Worm (Caenorhabditis elegans) whole organism, late embryonic: ENCODE data around the gene F54H12.7.

ENCODE experiments used
- K02D7.2 ChIP-seq: sonication (generic microtip); optimal IDR thresholded peaks from 2 replicates; lab custom pipeline; 2017; ENCODE audit warnings: mild to moderate bottlenecking, missing genetic modification characterization, missing compliant biosample characterization
- K09A11.1 ChIP-seq: sonication (generic microtip); optimal IDR thresholded peaks from 2 replicates; lab custom pipeline; 2017; ENCODE audit warnings: antibody characterized with exemption, mild to moderate bottlenecking, missing genetic modification characterization, missing compliant biosample characterization; ENCODE audit not compliant: insufficient read depth
- ama-1 ChIP-seq: fragments of 150-350 bp; optimal IDR thresholded peaks from 2 replicates; lab custom pipeline; 2014
- fkh-6 ChIP-seq: sonication (generic microtip); optimal IDR thresholded peaks from 2 replicates; lab custom pipeline; 2016; ENCODE audit warnings: missing genetic modification characterization, missing compliant biosample characterization
- hlh-30 ChIP-seq: sonication (generic microtip); optimal IDR thresholded peaks from 2 replicates; lab custom pipeline; 2017; ENCODE audit warnings: antibody characterized with exemption, missing genetic modification characterization, missing compliant biosample characterization; ENCODE audit not compliant: insufficient read depth
- pag-3 ChIP-seq: sonication (generic microtip); optimal IDR thresholded peaks from 2 replicates; lab custom pipeline; 2016; ENCODE audit warnings: missing compliant biosample characterization, missing genetic modification characterization, borderline replicate concordance
- pha-4 ChIP-seq: fragments of 150-350 bp; optimal IDR thresholded peaks from 2 replicates; lab custom pipeline; 2018; ENCODE audit warnings: missing biosample characterization, missing genetic modification reagents, missing genetic modification characterization
- pqm-1 ChIP-seq: sonication (generic microtip); optimal IDR thresholded peaks from 2 replicates; lab custom pipeline; 2016; ENCODE audit warnings: missing genetic modification characterization, missing compliant biosample characterization
- tbx-2 ChIP-seq: sonication (generic microtip); optimal IDR thresholded peaks from 2 replicates; lab custom pipeline; 2016; ENCODE audit warnings: missing genetic modification characterization, missing compliant biosample characterization

DNA sequence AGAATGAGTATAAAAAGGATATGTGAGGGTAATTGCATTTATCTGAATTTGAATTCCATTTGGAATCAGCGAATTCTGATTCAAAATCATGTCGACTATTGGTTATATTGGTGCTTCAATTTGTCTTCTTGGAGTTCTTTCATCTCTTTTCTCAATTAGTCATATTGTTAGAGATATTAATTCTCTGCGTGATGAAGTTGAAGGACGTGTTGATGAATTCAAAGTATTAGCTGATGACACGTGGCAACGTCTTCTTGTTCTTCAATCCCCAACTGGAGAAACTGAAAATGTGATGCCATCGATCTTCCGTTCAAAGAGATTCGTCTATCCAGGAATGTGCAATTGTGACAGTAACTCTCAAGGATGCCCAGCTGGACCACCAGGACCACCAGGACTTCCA is 20.3 kb upstream of the F54H12.7 start, which contains the start of gene col-90:
- TF ChIP-seq fkh-6 (tag; lab: Kevin White, UChicago) (no peak), K09A11.1 (tag; lab: Kevin White, UChicago) (no peak), ama-1 (lab: Kevin White, UChicago) (no peak), pqm-1 (tag; lab: Kevin White, UChicago) (no peak), tbx-2 (no peak), pha-4 (tag; lab: Kevin White, UChicago) (no peak), K02D7.2 (tag; lab: Kevin White, UChicago) (no peak), hlh-30 (no peak), pag-3 (tag; lab: Kevin White, UChicago) (no peak)
